Worm (Caenorhabditis elegans) whole organism, young adult: ENCODE data around the gene str-177.
A peak's percentile ranks its signal among the peaks of the same experiment; 100 is the strongest.

Experiments
- B0336.3 ChIP-seq: fragments of 200-800 bp; sonication (Bioruptor generic); IDR thresholded peaks from 2 replicates; pipeline ENCODE4 v1.3.6; 2022; ENCODE audit warnings: missing genetic modification characterization, missing compliant biosample characterization
- F23B12.7 ChIP-seq: sonication (generic microtip); optimal IDR thresholded peaks from 2 replicates; lab custom pipeline; 2017; ENCODE audit warnings: missing genetic modification characterization, mild to moderate bottlenecking, missing compliant biosample characterization, antibody characterized with exemption, moderate library complexity; ENCODE audit not compliant: insufficient read depth
- Y53F4B.3 ChIP-seq: fragments of 200-800 bp; sonication (Bioruptor generic); IDR thresholded peaks from 2 replicates; pipeline ENCODE4 v1.3.6; 2022; ENCODE audit warnings: missing genetic modification reagents, missing genetic modification characterization, missing compliant biosample characterization
- Y53G8AR.9 ChIP-seq: fragments of 200-800 bp; sonication (Bioruptor generic); conservative IDR thresholded peaks from 2 replicates; pipeline ENCODE4 v1.3.6; 2022; ENCODE audit warnings: missing genetic modification reagents, missing genetic modification characterization, missing compliant biosample characterization
- Y79H2A.3 ChIP-seq: fragments of 200-800 bp; sonication (Bioruptor generic); conservative IDR thresholded peaks from 2 replicates; pipeline ENCODE4 v1.3.6; 2022; ENCODE audit warnings: missing genetic modification reagents, missing genetic modification characterization, missing compliant biosample characterization
- ZK185.1 ChIP-seq: sonication (generic microtip); optimal IDR thresholded peaks from 2 replicates; lab custom pipeline; 2016; ENCODE audit warnings: mild to moderate bottlenecking, missing genetic modification characterization, missing compliant biosample characterization; ENCODE audit not compliant: poor library complexity, severe bottlenecking
- akir-1 ChIP-seq: fragments of 200-800 bp; sonication (Bioruptor generic); optimal IDR thresholded peaks from 2 replicates; lab custom pipeline; 2018; ENCODE audit warnings: mild to moderate bottlenecking, missing genetic modification characterization, moderate library complexity, missing compliant biosample characterization
- aptf-3 ChIP-seq: fragments of 200-800 bp; sonication (Bioruptor generic); IDR thresholded peaks from 2 replicates; pipeline ENCODE4 v1.3.6; 2022; ENCODE audit warnings: missing genetic modification characterization, missing compliant biosample characterization
- atf-7 ChIP-seq: sonication (generic microtip); optimal IDR thresholded peaks from 2 replicates; lab custom pipeline; 2017; ENCODE audit warnings: mild to moderate bottlenecking, missing genetic modification characterization, missing compliant biosample characterization
- attf-6 ChIP-seq: fragments of 200-800 bp; sonication (Bioruptor generic); IDR thresholded peaks from 2 replicates; pipeline ENCODE4 v1.3.6; 2022; ENCODE audit warnings: missing genetic modification reagents, missing genetic modification characterization, missing compliant biosample characterization
- cebp-1 ChIP-seq, 2 experiments: fragments of 200-800 bp in 1 of 2; sonication (Bioruptor generic) in 1 of 2; sonication (generic microtip) in 1 of 2; IDR thresholded peaks in 1 of 2; optimal IDR thresholded peaks in 1 of 2; 2 replicates each; pipeline versions ENCODE4 v1.3.6 to Lab custom; 2017 to 2022; ENCODE audit warnings: missing compliant biosample characterization in 2 of 2, missing genetic modification characterization in 2 of 2, mild to moderate bottlenecking in 1 of 2, missing genetic modification reagents in 1 of 2, moderate library complexity in 1 of 2
- ceh-27 ChIP-seq: fragments of 200-800 bp; sonication (Bioruptor generic); optimal IDR thresholded peaks from 2 replicates; lab custom pipeline; 2018; ENCODE audit warnings: mild to moderate bottlenecking, missing genetic modification characterization, moderate library complexity, missing compliant biosample characterization
- dpl-1 ChIP-seq: fragments of 150-350 bp; optimal IDR thresholded peaks from 2 replicates; lab custom pipeline; 2014; ENCODE audit warnings: missing biosample characterization, missing genetic modification reagents, missing genetic modification characterization
- efl-1 ChIP-seq: fragments of 150-350 bp; optimal IDR thresholded peaks from 2 replicates; lab custom pipeline; 2014; ENCODE audit warnings: missing biosample characterization, missing genetic modification reagents, missing genetic modification characterization
- ekl-4 ChIP-seq: fragments of 200-800 bp; sonication (Bioruptor generic); IDR thresholded peaks from 2 replicates; pipeline ENCODE4 v1.3.6; 2022; ENCODE audit warnings: missing genetic modification reagents, missing genetic modification characterization, missing compliant biosample characterization
- fkh-3 ChIP-seq: sonication (generic microtip); optimal IDR thresholded peaks from 2 replicates; lab custom pipeline; 2016; ENCODE audit warnings: mild to moderate bottlenecking, missing genetic modification characterization, missing compliant biosample characterization
- hmg-1.2 ChIP-seq: fragments of 200-800 bp; sonication (Bioruptor generic); IDR thresholded peaks from 2 replicates; pipeline ENCODE4 v1.3.6; 2022; ENCODE audit warnings: missing genetic modification reagents, missing genetic modification characterization, missing compliant biosample characterization
- let-607 ChIP-seq, 2 experiments: fragments of 200-800 bp in 1 of 2; sonication (Bioruptor generic) in 1 of 2; sonication (generic microtip) in 1 of 2; optimal IDR thresholded peaks; 2 replicates each; lab custom pipeline; 2016 to 2018; ENCODE audit warnings: mild to moderate bottlenecking in 2 of 2, missing compliant biosample characterization in 2 of 2, missing genetic modification characterization in 2 of 2, moderate library complexity in 2 of 2, missing genotype in 1 of 2
- lin-35 ChIP-seq, 3 experiments: fragments of 150-350 bp in 2 of 3; sonication (generic microtip) in 1 of 3; optimal IDR thresholded peaks; 2 replicates each; lab custom pipeline; 2014 to 2018; ENCODE audit warnings: missing biosample characterization in 3 of 3, missing genetic modification characterization in 3 of 3, missing genetic modification reagents in 3 of 3
- lin-40 ChIP-seq: sonication (generic microtip); optimal IDR thresholded peaks from 2 replicates; lab custom pipeline; 2016; ENCODE audit warnings: missing genetic modification characterization, mild to moderate bottlenecking, missing compliant biosample characterization, missing genotype, missing genetic modification reagents
- madf-3 ChIP-seq: fragments of 200-800 bp; sonication (Bioruptor generic); IDR thresholded peaks from 2 replicates; pipeline ENCODE4 v1.3.6; 2022; ENCODE audit warnings: missing genetic modification reagents, missing genetic modification characterization, missing compliant biosample characterization
- madf-6 ChIP-seq: fragments of 200-800 bp; sonication (Bioruptor generic); IDR thresholded peaks from 2 replicates; pipeline ENCODE4 v1.3.6; 2022; ENCODE audit warnings: missing genetic modification reagents, missing genetic modification characterization, missing compliant biosample characterization
- madf-8 ChIP-seq: fragments of 200-800 bp; sonication (Bioruptor generic); conservative IDR thresholded peaks from 2 replicates; pipeline ENCODE4 v1.3.6; 2022; ENCODE audit warnings: missing genetic modification reagents, missing genetic modification characterization, missing compliant biosample characterization
- mxl-1 ChIP-seq: sonication (generic microtip); optimal IDR thresholded peaks from 2 replicates; lab custom pipeline; 2016; ENCODE audit warnings: missing genetic modification characterization, missing compliant biosample characterization
- nhr-120 ChIP-seq: fragments of 200-800 bp; sonication (Bioruptor generic); IDR thresholded peaks from 2 replicates; pipeline ENCODE4 v1.3.6; 2022; ENCODE audit warnings: missing genetic modification characterization, missing compliant biosample characterization
- nhr-80 ChIP-seq: sonication (generic microtip); optimal IDR thresholded peaks from 2 replicates; lab custom pipeline; 2016; ENCODE audit warnings: missing genetic modification characterization, missing compliant biosample characterization
- pbrm-1 ChIP-seq: fragments of 200-800 bp; sonication (Bioruptor generic); IDR thresholded peaks from 2 replicates; pipeline ENCODE4 v1.3.6; 2022; ENCODE audit warnings: missing genetic modification reagents, missing genetic modification characterization, missing compliant biosample characterization
- rcor-1 ChIP-seq: fragments of 200-800 bp; sonication (Bioruptor generic); IDR thresholded peaks from 2 replicates; pipeline ENCODE4 v1.3.6; 2022; ENCODE audit warnings: missing genetic modification reagents, missing genetic modification characterization, missing compliant biosample characterization
- snpc-4 ChIP-seq, 5 experiments: fragments of 150-350 bp in 1 of 5; sonication (generic microtip) in 4 of 5; optimal IDR thresholded peaks; 2 replicates each; lab custom pipeline; 2014 to 2018; ENCODE audit warnings: missing genetic modification characterization in 5 of 5, missing biosample characterization in 3 of 5, antibody characterized with exemption in 2 of 5, mild to moderate bottlenecking in 2 of 5, missing compliant biosample characterization in 2 of 5, missing genotype in 2 of 5, moderate library complexity in 2 of 5, missing genetic modification reagents in 1 of 5
- zim-3 ChIP-seq: sonication (generic microtip); optimal IDR thresholded peaks from 2 replicates; lab custom pipeline; 2017; ENCODE audit warnings: mild to moderate bottlenecking, missing genetic modification characterization, moderate library complexity, missing compliant biosample characterization
- ztf-18 ChIP-seq: sonication (generic microtip); optimal IDR thresholded peaks from 2 replicates; lab custom pipeline; 2016; ENCODE audit warnings: missing genotype, mild to moderate bottlenecking, missing genetic modification characterization, missing compliant biosample characterization
- ztf-28 ChIP-seq: fragments of 200-800 bp; sonication (Bioruptor generic); IDR thresholded peaks from 2 replicates; pipeline ENCODE4 v1.3.6; 2022; ENCODE audit warnings: missing genetic modification reagents, missing genetic modification characterization, missing compliant biosample characterization

The str-177 gene

ce11 chrV:9198887-9199286 is at the start of gene str-177:
TSS of gene str-177 (minus strand) at chrV:9198987.
- TF ChIP-seq B0336.3 (GFP tag; lab: Robert Waterston, UW) = no peak
- no peak for TF ChIP-seq F23B12.7
- TF ChIP-seq ceh-27 (GFP tag; lab: Kevin White, UChicago) = no peak
- no peak for TF ChIP-seq ztf-28
- TF ChIP-seq cebp-1 (GFP tag; IDR thresholded peaks at IDR 0.05; lab: Robert Waterston, UW) = no peak
- no peak for TF ChIP-seq cebp-1 (tag; optimal IDR thresholded peaks at IDR 0.05; lab: Kevin White, UChicago)
- no peak for TF ChIP-seq ztf-18 (tag; lab: Kevin White, UChicago)
- TF ChIP-seq attf-6 = no peak
- TF ChIP-seq lin-35 (GFP tag; optimal IDR thresholded peaks at IDR 0.05; lab: Kevin White, UChicago) = no peak
- TF ChIP-seq Y79H2A.3 (GFP tag; lab: Robert Waterston, UW) = no peak
- TF ChIP-seq fkh-3 = no peak
- TF ChIP-seq Y53F4B.3 = no peak
- TF ChIP-seq ZK185.1 (tag; lab: Kevin White, UChicago) = no peak
- no peak for TF ChIP-seq pbrm-1 (GFP tag; lab: Robert Waterston, UW)
- no peak for TF ChIP-seq akir-1
- TF ChIP-seq rcor-1 (GFP tag; lab: Robert Waterston, UW) = no peak
- no peak for TF ChIP-seq atf-7 (tag; lab: Kevin White, UChicago)

ce11 chrV:9247416-9247815 is 48.6 kb upstream of the str-177 start:
- TF ChIP-seq zim-3 (tag; lab: Kevin White, UChicago) (no peak), hmg-1.2 (peak; percentile 60; the same call in 1 of the 2 replicates)

ce11 chrV:9246260-9246659 is 47.5 kb upstream of the str-177 start, which contains the start of gene aat-2:
TSS of gene aat-2 (minus strand) at chrV:9246360.
- no peak for TF ChIP-seq mxl-1

ce11 chrV:9243171-9243996 is 44.6 kb upstream of the str-177 start, which contains the start of gene glo-4:
TSS of gene glo-4 (minus strand) at chrV:9243221.
- peak; percentile 71 for TF ChIP-seq efl-1 (GFP tag; lab: Kevin White, UChicago)
- peak; percentile 56 for TF ChIP-seq dpl-1
- TF ChIP-seq ekl-4 (GFP tag; lab: Robert Waterston, UW) = peak; percentile 24; the same call in 1 of the 2 replicates
- TF ChIP-seq ztf-18 (tag; lab: Kevin White, UChicago) = peak; percentile 91
- peak; percentile 73 for TF ChIP-seq madf-6
- TF ChIP-seq ceh-27 (GFP tag; lab: Kevin White, UChicago) = peak; percentile 47
- no peak for TF ChIP-seq nhr-120 (GFP tag; lab: Robert Waterston, UW)
- TF ChIP-seq aptf-3 (GFP tag; lab: Robert Waterston, UW) = no peak
- peak; percentile 69 for TF ChIP-seq hmg-1.2
- TF ChIP-seq lin-40 (tag; lab: Kevin White, UChicago) = peak; percentile 68
- no peak for TF ChIP-seq attf-6
- TF ChIP-seq mxl-1 = no peak
- TF ChIP-seq lin-35 (GFP tag; optimal IDR thresholded peaks at IDR 0.05; lab: Kevin White, UChicago) = peak in 1 of 3 experiments; percentile 81
- TF ChIP-seq nhr-80 (tag; lab: Kevin White, UChicago) = peak; percentile 62
- TF ChIP-seq pbrm-1 (GFP tag; lab: Robert Waterston, UW) = 0 out of 2 replicates have a peak, but pooled peaks have one; percentile 54
- TF ChIP-seq Y53G8AR.9 = peak; percentile 71; the same call in 1 of the 2 replicates
- TF ChIP-seq madf-3 (GFP tag; lab: Robert Waterston, UW) = 0 out of 2 replicates have a peak, but pooled peaks have one; percentile 71
- TF ChIP-seq rcor-1 (GFP tag; lab: Robert Waterston, UW) = peak; percentile 49; the same call in 1 of the 2 replicates
- peak; percentile 50 for TF ChIP-seq madf-8 (GFP tag; lab: Robert Waterston, UW)
- TF ChIP-seq let-607 (tag; optimal IDR thresholded peaks at IDR 0.05; lab: Kevin White, UChicago) = peak in 1 of 2 experiments; percentile 3
- TF ChIP-seq fkh-3 = no peak
- no peak for TF ChIP-seq snpc-4 (GFP tag; optimal IDR thresholded peaks at IDR 0.05; lab: Kevin White, UChicago)
- peak in 1 of 4 experiments; percentile 11 for TF ChIP-seq snpc-4 (tag; optimal IDR thresholded peaks at IDR 0.05; lab: Kevin White, UChicago)
- TF ChIP-seq, all 124 proteins: peak for 17
